Worm (Caenorhabditis elegans): ENCODE results near the gene F59E12.9.

ce11 chrII:5648272-5648671, 1.4 kb upstream of the F59E12.9 start, which contains the start of gene ddl-1:
- TF ChIP-seq pha-4 (tag; optimal IDR thresholded peaks at IDR 0.05) (no peak), unc-62 (GFP tag; optimal IDR thresholded peaks at IDR 0.05) (no peak), lin-13 (tag; optimal IDR thresholded peaks at IDR 0.05) (no peak), zip-8 (tag; optimal IDR thresholded peaks at IDR 0.05) (no peak), sem-2 (GFP tag; optimal IDR thresholded peaks at IDR 0.05) (no peak), elt-3 (tag; optimal IDR thresholded peaks at IDR 0.05) (no peak), ceh-39 (tag; optimal IDR thresholded peaks at IDR 0.05) (no peak), nhr-12 (tag; optimal IDR thresholded peaks at IDR 0.05) (no peak), snpc-4 (tag; optimal IDR thresholded peaks at IDR 0.05) (no peak), mab-5 (tag; optimal IDR thresholded peaks at IDR 0.05) (no peak), ces-1 (GFP tag; optimal IDR thresholded peaks at IDR 0.05) (no peak), cnd-1 (tag; optimal IDR thresholded peaks at IDR 0.05) (no peak), elt-1 (tag; optimal IDR thresholded peaks at IDR 0.05; ENCODE audit: borderline replicate concordance, insufficient read depth) (no peak), nhr-28 (tag; optimal IDR thresholded peaks at IDR 0.05) (no peak)

Data from whole organism, mixed stage, embryonic.